Worm (Caenorhabditis elegans): ENCODE results near the gene oat-1.

oat-1 gene

DNA sequence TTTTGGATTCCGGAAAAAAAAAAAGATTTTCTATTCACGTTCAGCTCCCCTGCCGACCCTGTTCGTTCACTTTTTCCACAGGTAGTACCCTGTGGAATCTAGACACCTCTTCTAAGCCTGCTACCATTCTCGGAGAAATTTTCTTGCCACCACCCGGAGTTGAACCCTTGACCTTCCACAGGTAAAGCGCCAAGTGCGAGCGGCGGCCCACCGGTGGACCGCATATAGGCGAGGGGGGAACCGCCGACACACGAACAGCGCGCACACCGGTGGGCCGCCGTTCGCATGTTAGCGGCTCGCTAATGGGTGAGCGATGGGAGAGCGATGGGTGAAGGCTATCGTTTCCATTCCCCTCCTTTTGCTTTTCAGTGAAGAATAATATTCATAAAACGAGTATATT lies 28.2 kb upstream of the oat-1 start:
- TF ChIP-seq madf-6 (GFP tag; IDR thresholded peaks at IDR 0.05) (peak; percentile 5; the same call in 1 of the 2 replicates), F37B4.10 (GFP tag; IDR thresholded peaks at IDR 0.05) (0 out of 2 replicates have a peak, but pooled peaks have one; percentile 54), egrh-3 (GFP tag; IDR thresholded peaks at IDR 0.05) (peak; percentile 71; the same call in 1 of the 2 replicates)

DNA sequence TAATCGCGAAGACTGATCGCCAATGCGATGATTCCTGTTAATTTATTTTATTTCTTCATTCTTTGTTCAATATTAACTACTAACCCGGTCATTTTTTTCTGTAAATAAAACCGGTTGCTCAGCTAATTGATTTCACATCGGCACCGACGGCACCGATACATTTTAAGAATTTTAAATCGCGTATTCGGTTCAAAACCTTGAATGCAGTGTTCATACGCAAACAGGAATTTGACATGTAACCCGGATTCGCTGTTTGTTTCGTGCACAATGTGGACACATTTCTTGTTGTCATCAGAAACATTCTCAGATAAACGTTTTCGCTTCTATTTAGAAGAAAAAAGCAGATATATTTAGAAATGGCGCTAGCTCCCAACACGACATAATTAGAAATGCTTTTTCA lies 27.6 kb upstream of the oat-1 start:
- TF ChIP-seq F33H1.4 (GFP tag; IDR thresholded peaks at IDR 0.05) (peak; percentile 41), B0336.3 (GFP tag; IDR thresholded peaks at IDR 0.05) (peak; percentile 44; the same call in 1 of the 2 replicates), F37B4.10 (GFP tag; IDR thresholded peaks at IDR 0.05) (no peak), Y79H2A.3 (GFP tag; conservative IDR thresholded peaks at IDR 0.05) (peak; percentile 78; the same call in 1 of the 2 replicates), lag-1 (GFP tag; IDR thresholded peaks at IDR 0.05) (no peak), madf-3 (GFP tag; IDR thresholded peaks at IDR 0.05) (0 out of 2 replicates have a peak, but pooled peaks have one; percentile 58), lin-54 (GFP tag; optimal IDR thresholded peaks at IDR 0.05) (peak; percentile 17), snpc-3.4 (tag; optimal IDR thresholded peaks at IDR 0.05) (peak; percentile 32), die-1 (tag; optimal IDR thresholded peaks at IDR 0.05) (peak; percentile 19), madf-8 (GFP tag; conservative IDR thresholded peaks at IDR 0.05) (peak; percentile 55), athp-1 (tag; optimal IDR thresholded peaks at IDR 0.05) (no peak), C17E4.6 (GFP tag; IDR thresholded peaks at IDR 0.05) (0 out of 2 replicates have a peak, but pooled peaks have one; percentile 62), C06A6.2 (GFP tag; conservative IDR thresholded peaks at IDR 0.05) (no peak), madf-6 (GFP tag; IDR thresholded peaks at IDR 0.05) (peak; percentile 68), B0019.2 (GFP tag; conservative IDR thresholded peaks at IDR 0.05) (0 out of 2 replicates have a peak, but pooled peaks have one; percentile 24), ceh-58 (GFP tag; IDR thresholded peaks at IDR 0.05) (0 out of 2 replicates have a peak, but pooled peaks have one; percentile 27), ztf-25 (GFP tag; IDR thresholded peaks at IDR 0.05) (peak; percentile 86), let-526 (GFP tag; IDR thresholded peaks at IDR 0.05) (no peak), atf-7 (tag; optimal IDR thresholded peaks at IDR 0.05) (no peak), attf-6 (GFP tag; IDR thresholded peaks at IDR 0.05) (peak; percentile 64), hsf-1 (GFP tag; IDR thresholded peaks at IDR 0.05) (peak; percentile 85), dox-1 (GFP tag; IDR thresholded peaks at IDR 0.05) (no peak), hmg-1.2 (GFP tag; IDR thresholded peaks at IDR 0.05) (peak; percentile 45), sea-2 (GFP tag; IDR thresholded peaks at IDR 0.05) (no peak), pbrm-1 (GFP tag; IDR thresholded peaks at IDR 0.05) (peak; percentile 64; the same call in 1 of the 2 replicates), rcor-1 (GFP tag; IDR thresholded peaks at IDR 0.05) (peak; percentile 74), ekl-4 (GFP tag; IDR thresholded peaks at IDR 0.05) (peak; percentile 51; the same call in 1 of the 2 replicates), ceh-91 (GFP tag; IDR thresholded peaks at IDR 0.05) (peak; percentile 45; the same call in 1 of the 2 replicates), F49E8.2 (tag; optimal IDR thresholded peaks at IDR 0.05; ENCODE audit: insufficient read depth) (peak; percentile 55), Y95B8A.8 (GFP tag; IDR thresholded peaks at IDR 0.05) (peak; percentile 80; the same call in 1 of the 2 replicates), D2030.7 (GFP tag; IDR thresholded peaks at IDR 0.05) (peak; percentile 75), unc-130 (GFP tag; optimal IDR thresholded peaks at IDR 0.05) (no peak), cebp-1 (GFP tag; IDR thresholded peaks at IDR 0.05) (no peak), cebp-1 (tag; optimal IDR thresholded peaks at IDR 0.05) (peak; percentile 13), Y53G8AR.9 (GFP tag; conservative IDR thresholded peaks at IDR 0.05) (peak; percentile 82; the same call in 1 of the 2 replicates), fkh-3 (tag; optimal IDR thresholded peaks at IDR 0.05) (no peak), lin-26 (GFP tag; IDR thresholded peaks at IDR 0.05) (peak; percentile 78), tbp1 (GFP tag; optimal IDR thresholded peaks at IDR 0.05) (peak; percentile 4), F57C9.4 (tag; optimal IDR thresholded peaks at IDR 0.05) (no peak), ama-1 (optimal IDR thresholded peaks at IDR 0.05) (no peak), ama-1 (GFP tag; optimal IDR thresholded peaks at IDR 0.05) (peak in 1 of 2 experiments; percentile 15), zim-3 (tag; optimal IDR thresholded peaks at IDR 0.05) (no peak)

Data from whole organism, young adult.